Worm (Caenorhabditis elegans) whole organism, late embryonic: Measurements from ENCODE around the gene srxa-2.

Experiments used
- K09A11.1 ChIP-seq: sonication (generic microtip); optimal IDR thresholded peaks from 2 replicates; lab custom pipeline; 2017; ENCODE audit warnings: antibody characterized with exemption, mild to moderate bottlenecking, missing genetic modification characterization, missing compliant biosample characterization; ENCODE audit not compliant: insufficient read depth
- ama-1 ChIP-seq: fragments of 150-350 bp; optimal IDR thresholded peaks from 2 replicates; lab custom pipeline; 2014
- dmd-4 ChIP-seq: sonication (generic microtip); optimal IDR thresholded peaks from 2 replicates; lab custom pipeline; 2016; ENCODE audit warnings: borderline replicate concordance, missing genetic modification characterization, missing compliant biosample characterization
- dve-1 ChIP-seq: sonication (generic microtip); optimal IDR thresholded peaks from 2 replicates; lab custom pipeline; 2017; ENCODE audit warnings: antibody characterized with exemption, mild to moderate bottlenecking, missing genetic modification characterization, missing compliant biosample characterization
- elt-2 ChIP-seq: sonication (generic microtip); optimal IDR thresholded peaks from 2 replicates; lab custom pipeline; 2016; ENCODE audit warnings: missing genetic modification reagents, missing genetic modification characterization, missing compliant biosample characterization
- eyg-1 ChIP-seq: sonication (generic microtip); optimal IDR thresholded peaks from 2 replicates; lab custom pipeline; 2016; ENCODE audit warnings: missing genotype, missing genetic modification characterization, missing compliant biosample characterization
- fkh-6 ChIP-seq: sonication (generic microtip); optimal IDR thresholded peaks from 2 replicates; lab custom pipeline; 2016; ENCODE audit warnings: missing genetic modification characterization, missing compliant biosample characterization
- hlh-30 ChIP-seq: sonication (generic microtip); optimal IDR thresholded peaks from 2 replicates; lab custom pipeline; 2017; ENCODE audit warnings: antibody characterized with exemption, missing genetic modification characterization, missing compliant biosample characterization; ENCODE audit not compliant: insufficient read depth
- hlh-6 ChIP-seq: sonication (generic microtip); optimal IDR thresholded peaks from 2 replicates; lab custom pipeline; 2016; ENCODE audit warnings: missing genotype, missing genetic modification characterization, missing compliant biosample characterization
- lim-6 ChIP-seq: sonication (generic microtip); optimal IDR thresholded peaks from 2 replicates; lab custom pipeline; 2016; ENCODE audit warnings: missing genetic modification characterization, missing compliant biosample characterization
- pax-1 ChIP-seq: fragments of 150-350 bp; optimal IDR thresholded peaks from 2 replicates; lab custom pipeline; 2014; ENCODE audit warnings: missing biosample characterization, missing genetic modification characterization
- pha-4 ChIP-seq: fragments of 150-350 bp; optimal IDR thresholded peaks from 2 replicates; lab custom pipeline; 2018; ENCODE audit warnings: missing biosample characterization, missing genetic modification reagents, missing genetic modification characterization
- sdc-2 ChIP-seq: sonication (generic microtip); optimal IDR thresholded peaks from 2 replicates; lab custom pipeline; 2016; ENCODE audit warnings: missing genotype, missing genetic modification characterization, missing compliant biosample characterization
- unc-86 ChIP-seq: sonication (generic microtip); optimal IDR thresholded peaks from 2 replicates; lab custom pipeline; 2016; ENCODE audit warnings: missing genetic modification characterization, missing compliant biosample characterization

DNA sequence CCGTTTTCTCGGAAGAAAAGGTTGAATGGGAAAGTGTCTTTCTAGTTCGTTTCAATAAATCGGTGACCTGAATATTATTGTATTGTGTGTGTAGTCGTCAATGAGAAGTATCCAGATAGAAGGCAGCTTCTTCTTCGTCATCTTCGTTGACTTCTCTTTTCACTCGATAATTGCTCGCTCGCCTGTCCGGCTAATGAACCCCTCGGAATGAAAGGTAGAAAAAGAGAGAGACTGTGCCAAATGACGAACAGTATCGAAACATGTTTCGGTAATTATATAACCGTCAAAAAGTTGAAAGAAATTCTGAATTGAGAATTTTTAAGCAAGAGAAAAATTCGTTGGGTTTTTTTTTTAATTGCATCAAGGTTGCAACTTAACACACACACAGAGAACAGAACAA, 34.2 kb downstream of the srxa-2 start, which contains the start of gene cutl-17:
- TF ChIP-seq pax-1 (tag; lab: Kevin White, UChicago) (no peak), unc-86 (no peak), fkh-6 (tag; lab: Kevin White, UChicago) (no peak), dve-1 (tag; lab: Kevin White, UChicago) (no peak), pha-4 (tag; lab: Kevin White, UChicago) (no peak), K09A11.1 (tag; lab: Kevin White, UChicago) (no peak), hlh-6 (tag; lab: Kevin White, UChicago) (no peak), ama-1 (lab: Kevin White, UChicago) (no peak), hlh-30 (tag; lab: Kevin White, UChicago) (no peak), dmd-4 (tag; lab: Kevin White, UChicago) (no peak), elt-2 (tag; lab: Kevin White, UChicago) (no peak), eyg-1 (tag; lab: Kevin White, UChicago) (no peak), sdc-2 (tag; lab: Kevin White, UChicago) (no peak), lim-6 (tag; lab: Kevin White, UChicago) (no peak)
